Fruit fly (Drosophila melanogaster) whole organism, embryonic: ENCODE results near the gene gNacalpha.
A peak's percentile ranks its signal among the peaks of the same experiment; 100 is the strongest.

Source experiments
- C15 ChIP-seq: fragments of 200-800 bp; sonication (Bioruptor generic); IDR thresholded peaks from 3 replicates; pipeline ENCODE4 v1.3.6; 2022; ENCODE audit warnings: missing biosample characterization, missing genetic modification characterization
- CG10959 ChIP-seq: fragments of 200-800 bp; sonication (Bioruptor generic); IDR thresholded peaks from 2 replicates; pipeline ENCODE4 v1.3.6; 2022; ENCODE audit warnings: missing biosample characterization, missing genetic modification characterization
- CG11695 ChIP-seq: fragments of 200-800 bp; sonication (Bioruptor generic); IDR thresholded peaks from 3 replicates; pipeline ENCODE4 v1.3.6; 2022; ENCODE audit warnings: missing biosample characterization, missing genetic modification characterization
- CG12155 ChIP-seq: fragments of 200-800 bp; sonication (Bioruptor generic); optimal IDR thresholded peaks from 3 replicates; lab custom pipeline; 2016; ENCODE audit warnings: missing biosample characterization, missing genetic modification characterization
- CG12219 ChIP-seq: fragments of 200-800 bp; sonication (Bioruptor generic); optimal IDR thresholded peaks from 3 replicates; lab custom pipeline; 2018; ENCODE audit warnings: missing biosample characterization, mild to moderate bottlenecking, missing genetic modification characterization
- CG12299 ChIP-seq: fragments of 200-800 bp; sonication (Bioruptor generic); optimal IDR thresholded peaks from 2 replicates; lab custom pipeline; 2018; ENCODE audit warnings: missing biosample characterization, mild to moderate bottlenecking, missing genetic modification characterization
- CG16779 ChIP-seq: fragments of 200-800 bp; sonication (Bioruptor generic); IDR thresholded peaks from 2 replicates; pipeline ENCODE4 v1.3.6; 2022; ENCODE audit warnings: missing biosample characterization, missing genetic modification characterization
- CG17361 ChIP-seq: fragments of 200-800 bp; sonication (Bioruptor generic); IDR thresholded peaks from 3 replicates; pipeline ENCODE4 v1.3.6; 2022; ENCODE audit warnings: missing biosample characterization, missing genetic modification characterization
- CG18011 ChIP-seq: fragments of 200-800 bp; sonication (Bioruptor generic); optimal IDR thresholded peaks from 2 replicates; lab custom pipeline; 2017; ENCODE audit warnings: missing biosample characterization, missing genetic modification characterization, mild to moderate bottlenecking, moderate library complexity, missing genotype
- CG18262 ChIP-seq: fragments of 200-800 bp; optimal IDR thresholded peaks from 3 replicates; lab custom pipeline; 2019; ENCODE audit warnings: missing biosample characterization, mild to moderate bottlenecking, missing genetic modification characterization, moderate library complexity
- CG18619 ChIP-seq: fragments of 200-800 bp; sonication (Bioruptor generic); optimal IDR thresholded peaks from 3 replicates; lab custom pipeline; 2017; ENCODE audit warnings: missing biosample characterization, mild to moderate bottlenecking, missing genetic modification characterization
- CG31441 ChIP-seq: fragments of 200-800 bp; sonication (Bioruptor generic); IDR thresholded peaks from 2 replicates; pipeline ENCODE4 v1.3.6; 2022; ENCODE audit warnings: missing biosample characterization, missing genetic modification characterization
- CG3163 ChIP-seq: fragments of 200-800 bp; sonication (Bioruptor generic); optimal IDR thresholded peaks from 3 replicates; lab custom pipeline; 2016; ENCODE audit warnings: missing biosample characterization, missing genetic modification characterization
- CG32767 ChIP-seq: fragments of 200-800 bp; sonication (Bioruptor generic); IDR thresholded peaks from 2 replicates; pipeline ENCODE4 v1.3.6; 2022; ENCODE audit warnings: missing biosample characterization, missing genetic modification characterization
- CG3995 ChIP-seq: fragments of 200-800 bp; sonication (Bioruptor generic); optimal IDR thresholded peaks from 3 replicates; lab custom pipeline; 2016; ENCODE audit warnings: missing biosample characterization, missing genetic modification characterization
- CG43689 ChIP-seq: fragments of 200-800 bp; sonication (Bioruptor generic); IDR thresholded peaks from 2 replicates; pipeline ENCODE4 v1.3.6; 2022; ENCODE audit warnings: missing biosample characterization, missing genetic modification characterization
- CG4404 ChIP-seq: fragments of 200-800 bp; sonication (Bioruptor generic); IDR thresholded peaks from 2 replicates; pipeline ENCODE4 v1.3.6; 2022; ENCODE audit warnings: missing biosample characterization, missing genetic modification characterization
- CG4617 ChIP-seq: fragments of 200-800 bp; sonication (Bioruptor generic); optimal IDR thresholded peaks from 3 replicates; lab custom pipeline; 2016; ENCODE audit warnings: missing biosample characterization, missing genetic modification characterization, borderline replicate concordance
- CG4707 ChIP-seq: fragments of 200-800 bp; sonication (Bioruptor generic); optimal IDR thresholded peaks from 2 replicates; lab custom pipeline; 2018; ENCODE audit warnings: missing biosample characterization, mild to moderate bottlenecking, missing genetic modification characterization, moderate library complexity
- CG6765 ChIP-seq: fragments of 200-800 bp; sonication (Bioruptor generic); optimal IDR thresholded peaks from 3 replicates; lab custom pipeline; 2017; ENCODE audit warnings: missing biosample characterization, mild to moderate bottlenecking, missing genetic modification characterization
- CG7271 ChIP-seq: fragments of 200-800 bp; sonication (Bioruptor generic); optimal IDR thresholded peaks from 2 replicates; lab custom pipeline; 2018; ENCODE audit warnings: missing biosample characterization, mild to moderate bottlenecking, missing genetic modification characterization, moderate library complexity
- CG7839 ChIP-seq: fragments of 200-800 bp; sonication (Bioruptor generic); optimal IDR thresholded peaks from 3 replicates; lab custom pipeline; 2018; ENCODE audit warnings: missing biosample characterization, mild to moderate bottlenecking, missing genetic modification characterization, moderate library complexity
- Deaf1 ChIP-seq: fragments of 200-800 bp; optimal IDR thresholded peaks from 3 replicates; lab custom pipeline; 2019; ENCODE audit warnings: missing biosample characterization, mild to moderate bottlenecking, missing genetic modification characterization, moderate library complexity
- Dip2 ChIP-seq: fragments of 200-800 bp; sonication (Bioruptor generic); IDR thresholded peaks from 2 replicates; pipeline ENCODE4 v1.3.6; 2022; ENCODE audit warnings: missing biosample characterization, missing genetic modification characterization
- Fer2 ChIP-seq: fragments of 200-800 bp; sonication (Bioruptor generic); optimal IDR thresholded peaks from 2 replicates; lab custom pipeline; 2018; ENCODE audit warnings: missing biosample characterization, mild to moderate bottlenecking, missing genetic modification characterization, moderate library complexity
- Hmr ChIP-seq: fragments of 200-800 bp; sonication (Bioruptor generic); optimal IDR thresholded peaks from 3 replicates; lab custom pipeline; 2017; ENCODE audit warnings: mild to moderate bottlenecking, missing biosample characterization, missing genetic modification reagents, missing genetic modification characterization
- MBD-R2 ChIP-seq: fragments of 200-800 bp; sonication (Bioruptor generic); IDR thresholded peaks from 2 replicates; pipeline ENCODE4 v1.3.6; 2022; ENCODE audit warnings: missing biosample characterization, missing genetic modification characterization
- Meics ChIP-seq: fragments of 200-800 bp; sonication (Bioruptor generic); optimal IDR thresholded peaks from 2 replicates; lab custom pipeline; 2017; ENCODE audit warnings: missing biosample characterization, mild to moderate bottlenecking, missing genetic modification characterization
- Nf-YC ChIP-seq: fragments of 200-800 bp; optimal IDR thresholded peaks from 3 replicates; lab custom pipeline; 2019; ENCODE audit warnings: missing biosample characterization, mild to moderate bottlenecking, missing genetic modification characterization, moderate library complexity
- Oli ChIP-seq: fragments of 200-800 bp; sonication (Bioruptor generic); optimal IDR thresholded peaks from 2 replicates; lab custom pipeline; 2018; ENCODE audit warnings: missing biosample characterization, mild to moderate bottlenecking, missing genetic modification characterization, moderate library complexity
- TFAM ChIP-seq: fragments of 200-800 bp; sonication (Bioruptor generic); optimal IDR thresholded peaks from 2 replicates; lab custom pipeline; 2017; ENCODE audit warnings: missing biosample characterization, missing genetic modification characterization, inconsistent platforms
- Usf ChIP-seq: fragments of 200-800 bp; sonication (Bioruptor generic); optimal IDR thresholded peaks from 2 replicates; lab custom pipeline; 2017; ENCODE audit warnings: missing genotype, missing biosample characterization, missing genetic modification characterization
- Xrp1 ChIP-seq: fragments of 200-800 bp; sonication (Bioruptor generic); IDR thresholded peaks from 2 replicates; pipeline ENCODE4 v1.3.6; 2022; ENCODE audit warnings: missing biosample characterization, missing genetic modification characterization
- bowl ChIP-seq: fragments of 200-800 bp; sonication (Bioruptor generic); IDR thresholded peaks from 2 replicates; pipeline ENCODE4 v1.3.6; 2022; ENCODE audit warnings: missing biosample characterization, missing genetic modification characterization
- cas ChIP-seq: fragments of 200-800 bp; sonication (Bioruptor generic); IDR thresholded peaks from 2 replicates; pipeline ENCODE4 v1.3.6; 2022; ENCODE audit warnings: missing biosample characterization, missing genetic modification characterization
- crc ChIP-seq: fragments of 200-800 bp; sonication (Bioruptor generic); optimal IDR thresholded peaks from 2 replicates; lab custom pipeline; 2016; ENCODE audit warnings: missing biosample characterization, missing genetic modification characterization
- dimm ChIP-seq: fragments of 200-800 bp; sonication (Bioruptor generic); IDR thresholded peaks from 2 replicates; pipeline ENCODE4 v1.3.6; 2022; ENCODE audit warnings: missing biosample characterization, missing genetic modification characterization
- emc ChIP-seq: fragments of 200-800 bp; sonication (Bioruptor generic); optimal IDR thresholded peaks from 2 replicates; lab custom pipeline; 2016; ENCODE audit warnings: missing biosample characterization, missing genetic modification characterization
- gcm2 ChIP-seq: fragments of 200-800 bp; sonication (Bioruptor generic); optimal IDR thresholded peaks from 2 replicates; lab custom pipeline; 2016; ENCODE audit warnings: missing biosample characterization, missing genetic modification characterization
- grn ChIP-seq: fragments of 200-800 bp; sonication (Bioruptor generic); optimal IDR thresholded peaks from 3 replicates; lab custom pipeline; 2017; ENCODE audit warnings: missing biosample characterization, missing genetic modification characterization
- h ChIP-seq: fragments of >200 bp; optimal IDR thresholded peaks from 2 replicates; lab custom pipeline; 2017
- jigr1 ChIP-seq: fragments of 200-800 bp; sonication (Bioruptor generic); IDR thresholded peaks from 3 replicates; pipeline ENCODE4 v1.3.6; 2022; ENCODE audit warnings: missing biosample characterization, missing genetic modification characterization
- ken ChIP-seq: fragments of 200-800 bp; sonication (Bioruptor generic); IDR thresholded peaks from 3 replicates; pipeline ENCODE4 v1.3.6; 2022; ENCODE audit warnings: missing biosample characterization, missing genetic modification characterization
- lmd ChIP-seq: fragments of 200-800 bp; sonication (Bioruptor generic); IDR thresholded peaks from 2 replicates; pipeline ENCODE4 v1.3.6; 2022; ENCODE audit warnings: missing biosample characterization, missing genetic modification characterization
- nerfin-1 ChIP-seq: fragments of 200-800 bp; sonication (Bioruptor generic); optimal IDR thresholded peaks from 3 replicates; lab custom pipeline; 2019; ENCODE audit warnings: missing biosample characterization, mild to moderate bottlenecking, missing genetic modification characterization, moderate library complexity
- pum ChIP-seq: fragments of 200-800 bp; sonication (Bioruptor generic); optimal IDR thresholded peaks from 2 replicates; lab custom pipeline; 2016; ENCODE audit warnings: missing biosample characterization, missing genetic modification characterization
- sc ChIP-seq, 3 experiments: fragments of >200 bp in 2 of 3; fragments of 200-800 bp in 1 of 3; sonication (Bioruptor generic) in 1 of 3; optimal IDR thresholded peaks; 2 replicates in 2 of 3; 3 replicates in 1 of 3; lab custom pipeline; 2017; ENCODE audit warnings: mild to moderate bottlenecking in 1 of 3, missing biosample characterization in 1 of 3, missing genetic modification characterization in 1 of 3, missing genetic modification reagents in 1 of 3
- shn ChIP-seq: fragments of 200-800 bp; sonication (Bioruptor generic); optimal IDR thresholded peaks from 3 replicates; lab custom pipeline; 2016; ENCODE audit warnings: missing biosample characterization, missing genetic modification characterization
- stwl ChIP-seq: fragments of 200-800 bp; sonication (Bioruptor generic); optimal IDR thresholded peaks from 3 replicates; lab custom pipeline; 2018; ENCODE audit warnings: missing biosample characterization, mild to moderate bottlenecking, missing genetic modification characterization, moderate library complexity
- sug ChIP-seq: fragments of 200-800 bp; optimal IDR thresholded peaks from 2 replicates; lab custom pipeline; 2019; ENCODE audit warnings: missing biosample characterization, mild to moderate bottlenecking, missing genetic modification characterization, moderate library complexity
- zf30C ChIP-seq: fragments of 200-800 bp; sonication (Bioruptor generic); optimal IDR thresholded peaks from 3 replicates; lab custom pipeline; 2018; ENCODE audit warnings: missing biosample characterization, mild to moderate bottlenecking, missing genetic modification characterization

The gNacalpha gene

dm6 chr2L:1043195-1043990 lies 6.3 kb downstream of the gNacalpha start (continued):
- peak; percentile 53 for TF ChIP-seq Meics (GFP tag; lab: Kevin White, UChicago)
- no peak for TF ChIP-seq CG6765 (GFP tag; lab: Kevin White, UChicago)
- no peak for TF ChIP-seq shn
- TF ChIP-seq zf30C (GFP tag; lab: Kevin White, UChicago), result no peak
- no peak for TF ChIP-seq CG4707
- peak; percentile 9 for TF ChIP-seq CG12299 (tag; lab: Kevin White, UChicago)
- TF ChIP-seq Usf, result no peak
- no peak for TF ChIP-seq h (lab: Kevin White, UChicago)
- TF ChIP-seq CG43689, result no peak
- no peak for TF ChIP-seq Nf-YC (tag; lab: Kevin White, UChicago)
- no peak for TF ChIP-seq CG18619 (GFP tag; lab: Kevin White, UChicago)
- no peak for TF ChIP-seq cas (GFP tag; lab: Robert Waterston, UW)
- no peak for TF ChIP-seq Xrp1
- no peak for TF ChIP-seq CG12155 (GFP tag; lab: Kevin White, UChicago)
- no peak for TF ChIP-seq TFAM (GFP tag; lab: Kevin White, UChicago)
- TF ChIP-seq emc (GFP tag; lab: Kevin White, UChicago), result no peak
- no peak for TF ChIP-seq CG10959
- TF ChIP-seq crc (GFP tag; lab: Kevin White, UChicago), result no peak
- TF ChIP-seq ken, result no peak
- TF ChIP-seq Hmr (GFP tag; lab: Kevin White, UChicago), result peak; percentile 78
- TF ChIP-seq CG32767 (GFP tag; lab: Robert Waterston, UW), result no peak
- TF ChIP-seq sug (tag; lab: Kevin White, UChicago), result peak; percentile 12
- TF ChIP-seq grn (GFP tag; lab: Kevin White, UChicago), result no peak
- peak; percentile 24 for TF ChIP-seq CG7839 (tag; lab: Kevin White, UChicago)
- 0 out of 2 replicates have a peak, but pooled peaks have one; percentile 8 for TF ChIP-seq MBD-R2 (GFP tag; lab: Robert Waterston, UW)
- TF ChIP-seq CG18262 (tag; lab: Kevin White, UChicago), result no peak
- TF ChIP-seq nerfin-1 (tag; lab: Kevin White, UChicago), result no peak
- no peak for TF ChIP-seq CG3995 (GFP tag; lab: Kevin White, UChicago)
- peak; percentile 4 for TF ChIP-seq Fer2
- peak; percentile 58; the same call in 1 of the 2 replicates for TF ChIP-seq lmd (GFP tag; lab: Robert Waterston, UW)
- TF ChIP-seq gcm2, result no peak
- no peak for TF ChIP-seq CG3163 (GFP tag; lab: Kevin White, UChicago)
- no peak for TF ChIP-seq pum (GFP tag; lab: Kevin White, UChicago)
- TF ChIP-seq CG17361, result no peak
- TF ChIP-seq CG11695 (GFP tag; lab: Robert Waterston, UW), result no peak
- TF ChIP-seq Oli (tag; lab: Kevin White, UChicago), result no peak
- no peak for TF ChIP-seq CG31441 (GFP tag; lab: Robert Waterston, UW)
- TF ChIP-seq CG18011 (GFP tag; lab: Kevin White, UChicago), result no peak
- TF ChIP-seq CG4617 (GFP tag; lab: Kevin White, UChicago), result no peak
- TF ChIP-seq Dip2 (GFP tag; lab: Robert Waterston, UW), result no peak
- TF ChIP-seq Deaf1, result peak; percentile 96
- no peak for TF ChIP-seq CG4404 (GFP tag; lab: Robert Waterston, UW)
- no peak for TF ChIP-seq dimm (GFP tag; lab: Robert Waterston, UW)
- TF ChIP-seq jigr1 (GFP tag; lab: Robert Waterston, UW), result no peak
- no peak for TF ChIP-seq C15 (GFP tag; lab: Robert Waterston, UW)
- no peak for TF ChIP-seq stwl (tag; lab: Kevin White, UChicago)
- no peak for TF ChIP-seq bowl
- no peak for TF ChIP-seq sc (optimal IDR thresholded peaks at IDR 0.05; lab: Kevin White, UChicago)
- no peak for TF ChIP-seq sc (GFP tag; optimal IDR thresholded peaks at IDR 0.05; lab: Kevin White, UChicago)
- TF ChIP-seq CG12219, result no peak
- no peak for TF ChIP-seq CG16779 (GFP tag; lab: Robert Waterston, UW)
- no peak for TF ChIP-seq CG7271
